Worm (Caenorhabditis elegans) whole organism, L4 larva: ENCODE results near the gene F56D2.8.

Experiments
- F10B5.3 ChIP-seq: sonication (generic microtip); optimal IDR thresholded peaks from 2 replicates; lab custom pipeline; 2016; ENCODE audit warnings: mild to moderate bottlenecking, missing genetic modification characterization, missing compliant biosample characterization
- aha-1 ChIP-seq: fragments of 150-350 bp; peaks from one replicate; lab custom pipeline; 2014; ENCODE audit warnings: missing biosample characterization, missing genetic modification characterization
- aly-2 ChIP-seq: sonication (generic microtip); optimal IDR thresholded peaks from 2 replicates; lab custom pipeline; 2018; ENCODE audit warnings: missing biosample characterization, missing genetic modification characterization
- attf-4 ChIP-seq: sonication (generic microtip); optimal IDR thresholded peaks from 3 replicates; lab custom pipeline; 2017; ENCODE audit warnings: missing biosample characterization, missing genetic modification characterization
- ceh-20 ChIP-seq: fragments of 200-800 bp; sonication (Bioruptor generic); IDR thresholded peaks from 2 replicates; pipeline ENCODE4 v1.3.6; 2022; ENCODE audit warnings: missing genetic modification reagents, missing genetic modification characterization, missing compliant biosample characterization
- ceh-28 ChIP-seq: fragments of 150-350 bp; optimal IDR thresholded peaks from 2 replicates; lab custom pipeline; 2014; ENCODE audit warnings: missing biosample characterization, missing genetic modification reagents, missing genetic modification characterization
- ceh-32 ChIP-seq: sonication (generic microtip); optimal IDR thresholded peaks from 2 replicates; lab custom pipeline; 2016; ENCODE audit warnings: mild to moderate bottlenecking, missing genetic modification characterization, missing compliant biosample characterization; ENCODE audit not compliant: poor library complexity
- ctbp-1 ChIP-seq: fragments of 200-800 bp; sonication (Bioruptor generic); IDR thresholded peaks from 2 replicates; pipeline ENCODE4 v1.3.6; 2022; ENCODE audit warnings: missing genetic modification reagents, missing genetic modification characterization, missing compliant biosample characterization
- daf-12 ChIP-seq: fragments of 150-350 bp; optimal IDR thresholded peaks from 2 replicates; lab custom pipeline; 2014; ENCODE audit warnings: missing biosample characterization, missing genetic modification reagents, missing genetic modification characterization
- daf-16 ChIP-seq, 3 experiments: sonication (generic microtip); optimal IDR thresholded peaks; 2 replicates each; lab custom pipeline; 2016 to 2017; ENCODE audit warnings: missing genetic modification characterization in 3 of 3, missing genetic modification reagents in 3 of 3, mild to moderate bottlenecking in 2 of 3, missing compliant biosample characterization in 2 of 3, missing biosample characterization in 1 of 3, moderate library complexity in 1 of 3
- daf-19 ChIP-seq: fragments of 200-800 bp; sonication (Bioruptor generic); conservative IDR thresholded peaks from 2 replicates; pipeline ENCODE4 v1.3.6; 2022; ENCODE audit warnings: missing genetic modification characterization, missing compliant biosample characterization
- dmd-6 ChIP-seq: fragments of 200-800 bp; sonication (Bioruptor generic); IDR thresholded peaks from 2 replicates; pipeline ENCODE4 v1.3.6; 2022; ENCODE audit warnings: missing genetic modification reagents, missing genetic modification characterization, missing compliant biosample characterization
- dpl-1 ChIP-seq: fragments of 150-350 bp; optimal IDR thresholded peaks from 2 replicates; lab custom pipeline; 2014; ENCODE audit warnings: missing biosample characterization, missing genetic modification reagents, missing genetic modification characterization
- dve-1 ChIP-seq: sonication (generic microtip); optimal IDR thresholded peaks from 2 replicates; lab custom pipeline; 2017; ENCODE audit warnings: antibody characterized with exemption, mild to moderate bottlenecking, missing genetic modification characterization, missing compliant biosample characterization; ENCODE audit not compliant: insufficient read depth
- egl-43 ChIP-seq: fragments of 200-800 bp; sonication (Bioruptor generic); IDR thresholded peaks from 2 replicates; pipeline ENCODE4 v1.3.6; 2022; ENCODE audit warnings: missing genetic modification reagents, missing genetic modification characterization, missing compliant biosample characterization
- hlh-11 ChIP-seq: fragments of 200-800 bp; sonication (Bioruptor generic); optimal IDR thresholded peaks from 2 replicates; lab custom pipeline; 2018; ENCODE audit warnings: mild to moderate bottlenecking, missing genetic modification characterization, missing compliant biosample characterization
- hlh-30 ChIP-seq: sonication (generic microtip); optimal IDR thresholded peaks from 2 replicates; lab custom pipeline; 2017; ENCODE audit warnings: antibody characterized with exemption, mild to moderate bottlenecking, missing genetic modification characterization, missing compliant biosample characterization; ENCODE audit not compliant: insufficient read depth
- jun-1 ChIP-seq: fragments of 150-350 bp; optimal IDR thresholded peaks from 2 replicates; lab custom pipeline; 2014; ENCODE audit warnings: missing biosample characterization, missing genetic modification reagents, missing genetic modification characterization
- lim-7 ChIP-seq: fragments of 200-800 bp; sonication (Bioruptor generic); IDR thresholded peaks from 2 replicates; pipeline ENCODE4 v1.3.6; 2022; ENCODE audit warnings: missing genetic modification characterization, missing compliant biosample characterization
- lin-13 ChIP-seq: fragments of 150-350 bp; optimal IDR thresholded peaks from 2 replicates; lab custom pipeline; 2014; ENCODE audit warnings: missing biosample characterization, missing genetic modification reagents, missing genetic modification characterization
- lin-29 ChIP-seq: fragments of 200-800 bp; sonication (Bioruptor generic); IDR thresholded peaks from 2 replicates; pipeline ENCODE4 v1.3.6; 2022; ENCODE audit warnings: missing genetic modification reagents, missing genetic modification characterization, missing compliant biosample characterization
- lir-3 ChIP-seq: sonication (generic microtip); optimal IDR thresholded peaks from 2 replicates; lab custom pipeline; 2016; ENCODE audit warnings: mild to moderate bottlenecking, missing genetic modification characterization, missing compliant biosample characterization
- lsy-2 ChIP-seq, 2 experiments: fragments of 150-350 bp in 1 of 2; sonication (generic microtip) in 1 of 2; optimal IDR thresholded peaks; 2 replicates each; lab custom pipeline; 2014 to 2017; ENCODE audit warnings: missing biosample characterization in 2 of 2, missing genetic modification characterization in 2 of 2
- mdl-1 ChIP-seq, 2 experiments: fragments of 150-350 bp in 1 of 2; sonication (generic microtip) in 1 of 2; optimal IDR thresholded peaks; 2 replicates each; lab custom pipeline; 2014 to 2017; ENCODE audit warnings: missing biosample characterization in 2 of 2, missing genetic modification characterization in 2 of 2
- mdt-29 ChIP-seq: fragments of 200-800 bp; sonication (Bioruptor generic); IDR thresholded peaks from 2 replicates; pipeline ENCODE4 v1.3.6; 2022; ENCODE audit warnings: missing genetic modification reagents, missing genetic modification characterization, missing compliant biosample characterization
- mes-2 ChIP-seq: sonication (generic microtip); optimal IDR thresholded peaks from 2 replicates; lab custom pipeline; 2016; ENCODE audit warnings: missing genotype, mild to moderate bottlenecking, missing genetic modification characterization, missing compliant biosample characterization; ENCODE audit not compliant: poor library complexity, severe bottlenecking
- mxl-2 ChIP-seq: fragments of 200-800 bp; sonication (Bioruptor generic); conservative IDR thresholded peaks from 2 replicates; pipeline ENCODE4 v1.3.6; 2022; ENCODE audit warnings: missing genetic modification reagents, missing genetic modification characterization, missing compliant biosample characterization
- mxl-3 ChIP-seq: fragments of 200-800 bp; sonication (Bioruptor generic); optimal IDR thresholded peaks from 2 replicates; lab custom pipeline; 2018; ENCODE audit warnings: mild to moderate bottlenecking, missing genetic modification characterization, missing compliant biosample characterization
- nhr-11 ChIP-seq: fragments of 150-350 bp; optimal IDR thresholded peaks from 2 replicates; lab custom pipeline; 2014; ENCODE audit warnings: missing biosample characterization, missing genetic modification characterization
- nhr-111 ChIP-seq: fragments of 200-800 bp; sonication (Bioruptor generic); optimal IDR thresholded peaks from 2 replicates; lab custom pipeline; 2018; ENCODE audit warnings: mild to moderate bottlenecking, missing genetic modification characterization, missing compliant biosample characterization
- nhr-25 ChIP-seq: sonication (generic microtip); optimal IDR thresholded peaks from 2 replicates; lab custom pipeline; 2017; ENCODE audit warnings: missing genetic modification characterization, mild to moderate bottlenecking, missing compliant biosample characterization, antibody characterized with exemption, moderate library complexity, borderline replicate concordance; ENCODE audit not compliant: insufficient read depth
- nhr-28 ChIP-seq: fragments of 150-350 bp; optimal IDR thresholded peaks from 2 replicates; lab custom pipeline; 2014; ENCODE audit warnings: missing biosample characterization, missing genetic modification characterization
- nhr-41 ChIP-seq: fragments of 200-800 bp; sonication (Bioruptor generic); IDR thresholded peaks from 2 replicates; pipeline ENCODE4 v1.3.6; 2022; ENCODE audit warnings: missing genetic modification reagents, missing genetic modification characterization, missing compliant biosample characterization
- nhr-42 ChIP-seq: fragments of 200-800 bp; sonication (Bioruptor generic); IDR thresholded peaks from 2 replicates; pipeline ENCODE4 v1.3.6; 2022; ENCODE audit warnings: missing genetic modification characterization, missing compliant biosample characterization
- nhr-48 ChIP-seq: sonication (generic microtip); optimal IDR thresholded peaks from 2 replicates; lab custom pipeline; 2016; ENCODE audit warnings: mild to moderate bottlenecking, missing genetic modification characterization, missing compliant biosample characterization
- nhr-77 ChIP-seq: fragments of 150-350 bp; optimal IDR thresholded peaks from 2 replicates; lab custom pipeline; 2014; ENCODE audit warnings: missing biosample characterization, missing genetic modification characterization
- php-3 ChIP-seq: fragments of 200-800 bp; sonication (Bioruptor generic); IDR thresholded peaks from 2 replicates; pipeline ENCODE4 v1.3.6; 2022; ENCODE audit warnings: missing genetic modification reagents, missing genetic modification characterization, missing compliant biosample characterization
- rbr-2 ChIP-seq: sonication (generic microtip); optimal IDR thresholded peaks from 2 replicates; lab custom pipeline; 2016; ENCODE audit warnings: missing genotype, missing genetic modification characterization, missing compliant biosample characterization
- set-16 ChIP-seq: fragments of 200-800 bp; sonication (Bioruptor generic); IDR thresholded peaks from 2 replicates; pipeline ENCODE4 v1.3.6; 2022; ENCODE audit warnings: missing genetic modification reagents, missing genetic modification characterization, missing compliant biosample characterization
- snpc-1.2 ChIP-seq: fragments of 200-800 bp; sonication (Bioruptor generic); IDR thresholded peaks from 2 replicates; pipeline ENCODE4 v1.3.6; 2022; ENCODE audit warnings: missing genetic modification reagents, missing genetic modification characterization, missing compliant biosample characterization
- spr-1 ChIP-seq: sonication (generic microtip); optimal IDR thresholded peaks from 2 replicates; lab custom pipeline; 2016; ENCODE audit warnings: mild to moderate bottlenecking, missing genetic modification characterization, missing compliant biosample characterization
- unc-62 ChIP-seq, 3 experiments: fragments of 150-350 bp in 1 of 3; sonication (generic microtip); optimal IDR thresholded peaks in 2 of 3; peaks in 1 of 3; 1 replicate in 1 of 3; 2 replicates in 2 of 3; lab custom pipeline; 2014 to 2017; ENCODE audit warnings: missing biosample characterization in 3 of 3, missing genetic modification characterization in 3 of 3, missing genetic modification reagents in 3 of 3, missing genotype in 1 of 3
- vab-7 ChIP-seq: fragments of 200-800 bp; sonication (Bioruptor generic); IDR thresholded peaks from 2 replicates; pipeline ENCODE4 v1.3.6; 2022; ENCODE audit warnings: missing genetic modification reagents, missing genetic modification characterization, missing compliant biosample characterization
- zip-2 ChIP-seq: fragments of 150-350 bp; optimal IDR thresholded peaks from 2 replicates; lab custom pipeline; 2014; ENCODE audit warnings: missing biosample characterization, missing genetic modification characterization
- ztf-7 ChIP-seq: fragments of 150-350 bp; optimal IDR thresholded peaks from 2 replicates; lab custom pipeline; 2014; ENCODE audit warnings: missing biosample characterization, missing genetic modification characterization

The F56D2.8 gene

ce11 chrIII:5623418-5623817 lies 40.8 kb upstream of the F56D2.8 start:
- TF ChIP-seq hlh-30 (tag; lab: Kevin White, UChicago): peak; percentile 74
- TF ChIP-seq hlh-11: peak; percentile 28
- TF ChIP-seq daf-16 (GFP tag; optimal IDR thresholded peaks at IDR 0.05; lab: Kevin White, UChicago): no peak
- TF ChIP-seq daf-16 (tag; optimal IDR thresholded peaks at IDR 0.05; lab: Kevin White, UChicago): peak; percentile 4
- peak; percentile 49 for TF ChIP-seq nhr-11 (tag; lab: Kevin White, UChicago)
- TF ChIP-seq dpl-1 (GFP tag; lab: Kevin White, UChicago): no peak
- TF ChIP-seq mdl-1 (tag; optimal IDR thresholded peaks at IDR 0.05; lab: Kevin White, UChicago): peak in 1 of 2 experiments; percentile 58
- TF ChIP-seq lsy-2 (tag; optimal IDR thresholded peaks at IDR 0.05; lab: Kevin White, UChicago): peak in 1 of 2 experiments; percentile 39
- TF ChIP-seq nhr-77 (tag; lab: Kevin White, UChicago): no peak

DNA sequence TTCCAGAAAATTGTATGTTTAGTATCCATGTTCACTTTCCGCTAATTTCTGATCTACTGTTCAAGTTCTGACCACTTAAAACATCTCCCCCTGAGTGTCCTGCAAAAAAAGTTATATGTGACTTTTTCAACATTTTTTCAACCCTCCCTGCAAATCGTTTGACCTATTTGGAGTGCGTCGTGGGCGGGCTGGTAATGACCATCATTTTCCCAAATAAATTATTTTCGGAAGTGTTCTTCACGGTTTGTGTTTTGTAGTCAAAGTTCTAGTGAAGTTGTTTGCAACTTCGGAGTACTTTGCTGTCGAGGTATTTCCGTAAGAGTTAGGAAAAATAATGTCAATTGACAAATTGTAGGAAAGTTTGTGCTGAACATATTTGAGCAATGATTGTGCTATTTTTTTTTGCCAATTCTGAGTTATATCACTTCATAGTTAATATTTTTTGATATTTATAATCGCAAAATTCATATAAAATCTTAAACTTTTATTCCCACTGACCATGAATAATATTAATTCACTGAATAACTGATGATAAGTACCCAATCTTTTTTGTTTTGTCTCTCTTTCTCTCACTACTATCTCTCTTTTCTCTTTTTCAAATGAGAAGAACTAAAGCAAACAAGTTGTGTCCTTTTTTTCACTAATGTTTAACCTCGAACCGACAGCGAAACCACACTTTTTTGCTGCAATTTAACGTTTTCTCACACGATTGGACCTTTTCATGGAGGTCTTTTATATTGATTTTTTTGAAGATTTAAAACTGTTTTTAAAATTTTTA lies 39.8 kb upstream of the F56D2.8 start:
- TF ChIP-seq lin-29: no peak
- no peak for TF ChIP-seq lin-13 (GFP tag; lab: Kevin White, UChicago)
- TF ChIP-seq dmd-6 (GFP tag; lab: Robert Waterston, UW): no peak
- TF ChIP-seq mxl-3 (GFP tag; lab: Kevin White, UChicago): no peak
- TF ChIP-seq daf-12 (tag; lab: Kevin White, UChicago): no peak
- TF ChIP-seq daf-16 (GFP tag; optimal IDR thresholded peaks at IDR 0.05; lab: Kevin White, UChicago): no peak
- peak; percentile 27 for TF ChIP-seq daf-16 (tag; optimal IDR thresholded peaks at IDR 0.05; lab: Kevin White, UChicago)
- no peak for TF ChIP-seq egl-43
- peak; percentile 66 for TF ChIP-seq nhr-28
- TF ChIP-seq nhr-111 (GFP tag; lab: Kevin White, UChicago): no peak
- no peak for TF ChIP-seq attf-4 (tag; lab: Kevin White, UChicago)
- no peak for TF ChIP-seq ceh-20
- no peak for TF ChIP-seq lir-3 (tag; lab: Kevin White, UChicago)
- no peak for TF ChIP-seq mdt-29 (GFP tag; lab: Robert Waterston, UW)
- peak in 1 of 2 experiments; percentile 78 for TF ChIP-seq unc-62 (GFP tag; optimal IDR thresholded peaks at IDR 0.05 in 1 of 2; lab: Kevin White, UChicago)
- TF ChIP-seq unc-62 (tag; optimal IDR thresholded peaks at IDR 0.05; lab: Kevin White, UChicago): no peak
- TF ChIP-seq set-16 (GFP tag; lab: Robert Waterston, UW): no peak
- peak; percentile 85 for TF ChIP-seq aha-1 (tag; lab: Kevin White, UChicago)
- TF ChIP-seq vab-7 (GFP tag; lab: Robert Waterston, UW): no peak
- no peak for TF ChIP-seq F10B5.3 (tag; lab: Kevin White, UChicago)
- no peak for TF ChIP-seq jun-1

DNA sequence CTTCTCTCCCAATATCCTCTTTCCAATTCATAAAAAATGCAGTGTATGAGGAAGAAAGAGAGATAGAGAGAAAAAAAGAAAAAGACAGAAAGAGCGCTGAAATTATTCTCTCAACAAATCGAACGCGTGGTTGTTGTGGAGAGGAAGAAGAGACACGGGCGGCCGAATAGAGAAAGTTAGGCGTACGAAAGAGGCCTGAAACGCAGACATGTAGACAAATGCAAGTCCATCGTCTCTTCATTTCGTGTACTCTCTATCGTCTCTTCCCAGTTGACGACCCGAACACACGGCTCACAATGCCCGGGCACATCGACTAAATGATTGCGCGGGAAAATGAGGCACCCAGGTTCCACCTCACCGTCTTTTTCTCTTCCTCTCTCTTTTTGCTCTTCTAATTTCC lies 38.6 kb upstream of the F56D2.8 start:
- TF ChIP-seq mxl-2 (GFP tag; lab: Robert Waterston, UW) (no peak), spr-1 (tag; lab: Kevin White, UChicago) (no peak), ctbp-1 (GFP tag; lab: Robert Waterston, UW) (no peak), daf-19 (GFP tag; lab: Robert Waterston, UW) (no peak), nhr-41 (GFP tag; lab: Robert Waterston, UW) (no peak), rbr-2 (peak; percentile 78), php-3 (no peak), lim-7 (GFP tag; lab: Robert Waterston, UW) (no peak), aly-2 (tag; lab: Kevin White, UChicago) (no peak), daf-16 (GFP tag; optimal IDR thresholded peaks at IDR 0.05; lab: Kevin White, UChicago) (peak in 1 of 2 experiments; percentile 16), daf-16 (tag; optimal IDR thresholded peaks at IDR 0.05; lab: Kevin White, UChicago) (peak; percentile 40), aha-1 (tag; lab: Kevin White, UChicago) (peak; percentile 8), dve-1 (tag; lab: Kevin White, UChicago) (peak; percentile 47), ztf-7 (no peak), mes-2 (tag; lab: Kevin White, UChicago) (peak; percentile 62), zip-2 (tag; lab: Kevin White, UChicago) (peak; percentile 9), nhr-11 (tag; lab: Kevin White, UChicago) (peak; percentile 84), snpc-1.2 (GFP tag; lab: Robert Waterston, UW) (no peak), dmd-6 (GFP tag; lab: Robert Waterston, UW) (peak; percentile 62; the same call in 1 of the 2 replicates), ceh-32 (tag; lab: Kevin White, UChicago) (no peak), nhr-25 (tag; lab: Kevin White, UChicago) (no peak), ceh-28 (tag; lab: Kevin White, UChicago) (no peak), nhr-42 (GFP tag; lab: Robert Waterston, UW) (no peak), nhr-48 (tag; lab: Kevin White, UChicago) (peak; percentile 45)
